Fruit fly (Drosophila melanogaster): ENCODE measurements around the gene PGRP-LD.

Gene PGRP-LD

DNA sequence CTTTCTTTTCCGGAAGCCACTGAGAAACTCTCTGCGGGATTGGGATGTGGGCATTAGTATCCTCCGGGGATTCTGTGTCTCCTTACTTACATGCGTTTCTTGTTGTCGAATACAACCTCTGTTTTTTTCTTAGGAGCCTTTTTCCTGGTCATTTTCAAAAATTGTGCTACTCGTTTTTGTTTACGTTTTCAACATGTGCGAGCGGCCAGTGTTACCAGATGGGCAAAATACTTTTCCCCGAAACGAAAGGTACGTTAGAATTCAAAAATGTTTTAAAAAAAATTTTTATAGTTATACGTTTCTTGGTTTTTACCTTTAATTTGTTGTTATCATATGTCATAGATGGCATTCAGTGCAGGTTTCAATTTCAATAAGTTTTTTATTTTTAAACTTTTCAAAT, 2.7 kb upstream of the PGRP-LD start, which contains the start of gene vito (continued):
- no peak for TF ChIP-seq Dip2 (GFP tag; IDR thresholded peaks at IDR 0.05)
- TF ChIP-seq ase (GFP tag; IDR thresholded peaks at IDR 0.05), result no peak
- no peak for TF ChIP-seq dmrt11E (tag; optimal IDR thresholded peaks at IDR 0.05)
- no peak for TF ChIP-seq CG18599 (GFP tag; optimal IDR thresholded peaks at IDR 0.05)
- TF ChIP-seq CG2202 (tag; optimal IDR thresholded peaks at IDR 0.05), result no peak
- TF ChIP-seq Scr (GFP tag; IDR thresholded peaks at IDR 0.05; ENCODE audit: partially characterized antibody), result no peak
- TF ChIP-seq CG13287 (GFP tag; IDR thresholded peaks at IDR 0.05; ENCODE audit: partially characterized antibody), result 0 out of 2 replicates have a peak, but pooled peaks have one; percentile 14
- peak; percentile 60 for TF ChIP-seq gfzf (GFP tag; optimal IDR thresholded peaks at IDR 0.05)
- no peak for TF ChIP-seq CG6854 (GFP tag; optimal IDR thresholded peaks at IDR 0.05)
- TF ChIP-seq CG2678 (tag; optimal IDR thresholded peaks at IDR 0.05), result no peak
- no peak for TF ChIP-seq CG6791 (GFP tag; IDR thresholded peaks at IDR 0.05; ENCODE audit: partially characterized antibody)
- no peak for TF ChIP-seq sim (GFP tag; IDR thresholded peaks at IDR 0.05)
- no peak for TF ChIP-seq CG31224 (GFP tag; IDR thresholded peaks at IDR 0.05)
- no peak for TF ChIP-seq CG15011 (GFP tag; optimal IDR thresholded peaks at IDR 0.05)
- TF ChIP-seq Jarid2 (GFP tag; optimal IDR thresholded peaks at IDR 0.05), result no peak
- no peak for TF ChIP-seq Bteb2 (GFP tag; optimal IDR thresholded peaks at IDR 0.05)
- no peak for TF ChIP-seq Gug (GFP tag; IDR thresholded peaks at IDR 0.05)
- peak; percentile 41 for TF ChIP-seq Dp (GFP tag; optimal IDR thresholded peaks at IDR 0.05)
- no peak for TF ChIP-seq CG6683 (GFP tag; optimal IDR thresholded peaks at IDR 0.05)
- no peak for TF ChIP-seq rib (GFP tag; IDR thresholded peaks at IDR 0.05)
- no peak for TF ChIP-seq mam (GFP tag; optimal IDR thresholded peaks at IDR 0.05)
- TF ChIP-seq CG8924 (tag; optimal IDR thresholded peaks at IDR 0.05), result no peak
- no peak for TF ChIP-seq CG10209 (GFP tag; optimal IDR thresholded peaks at IDR 0.05)
- no peak for TF ChIP-seq cato (GFP tag; optimal IDR thresholded peaks at IDR 0.05; ENCODE audit: borderline replicate concordance)
- no peak for TF ChIP-seq insv (GFP tag; optimal IDR thresholded peaks at IDR 0.05)
- no peak for TF ChIP-seq CG33213 (GFP tag; optimal IDR thresholded peaks at IDR 0.05)
- peak; percentile 11 for TF ChIP-seq trem (tag; optimal IDR thresholded peaks at IDR 0.05)
- no peak for TF ChIP-seq ind (GFP tag; optimal IDR thresholded peaks at IDR 0.05)
- no peak for TF ChIP-seq sd (tag; optimal IDR thresholded peaks at IDR 0.05)
- peak; percentile 26 for TF ChIP-seq CG9437 (GFP tag; optimal IDR thresholded peaks at IDR 0.05)
- TF ChIP-seq prd (optimal IDR thresholded peaks at IDR 0.05), result no peak
- no peak for TF ChIP-seq prd (GFP tag; IDR thresholded peaks at IDR 0.05)

DNA sequence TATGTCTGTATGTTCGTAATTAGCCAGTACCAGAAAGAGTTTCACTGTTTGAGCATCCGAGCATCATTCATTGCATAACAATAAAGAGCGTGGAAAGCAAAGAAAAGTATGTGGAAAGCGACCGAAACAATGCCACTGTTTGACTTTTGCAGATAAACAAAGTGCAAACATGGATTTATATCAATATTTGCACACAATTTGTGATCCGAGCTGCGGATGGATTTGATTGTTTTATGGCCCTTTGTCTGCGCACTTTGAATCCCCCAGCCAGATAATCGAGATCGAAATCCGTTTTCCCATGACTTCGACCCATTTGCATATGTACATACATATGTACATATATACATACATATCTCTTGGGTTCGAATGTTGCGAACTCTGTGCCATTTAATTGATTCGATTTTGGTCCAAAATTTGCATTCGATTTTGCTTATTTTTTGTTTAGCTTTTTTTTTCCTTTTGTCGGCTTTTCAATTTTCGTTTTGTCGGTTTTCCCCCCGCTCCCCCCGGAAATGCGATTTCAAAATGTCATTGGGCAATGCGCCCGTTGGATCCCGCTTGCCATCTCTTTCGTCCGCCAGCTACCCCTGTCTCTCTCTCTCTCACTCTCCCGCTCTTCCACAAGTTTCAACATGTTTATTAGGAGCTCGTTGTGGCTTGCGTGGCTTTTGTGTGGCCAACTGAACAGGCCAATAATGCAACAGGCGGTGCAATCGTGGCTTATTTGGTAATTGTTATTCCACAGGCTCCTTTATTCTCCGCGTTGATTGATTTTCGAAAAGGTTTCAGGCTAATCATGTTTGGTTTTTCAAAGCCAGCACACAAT, 5.6 kb downstream of the PGRP-LD start:
- TF ChIP-seq CG3163 (GFP tag; optimal IDR thresholded peaks at IDR 0.05) (no peak), Side (GFP tag; optimal IDR thresholded peaks at IDR 0.05) (no peak), CG9817 (tag; optimal IDR thresholded peaks at IDR 0.05) (no peak), Eip74EF (GFP tag; optimal IDR thresholded peaks at IDR 0.05) (no peak), CG12071 (GFP tag; optimal IDR thresholded peaks at IDR 0.05) (peak; percentile 7), Hmr (GFP tag; optimal IDR thresholded peaks at IDR 0.05) (no peak), CG1603 (tag; optimal IDR thresholded peaks at IDR 0.05) (peak; percentile 30), CG17829 (tag; optimal IDR thresholded peaks at IDR 0.05) (no peak), CG33557 (GFP tag; optimal IDR thresholded peaks at IDR 0.05) (no peak), TFAM (GFP tag; optimal IDR thresholded peaks at IDR 0.05) (no peak), dmrt99B (tag; optimal IDR thresholded peaks at IDR 0.05) (no peak), zfh1 (GFP tag; IDR thresholded peaks at IDR 0.05) (peak; percentile 20; the same call in 1 of the 3 replicates), YL-1 (GFP tag; optimal IDR thresholded peaks at IDR 0.05) (no peak), Nf-YA (GFP tag; IDR thresholded peaks at IDR 0.05) (no peak), wor (GFP tag; IDR thresholded peaks at IDR 0.05) (no peak), ci (GFP tag; IDR thresholded peaks at IDR 0.05) (0 out of 3 replicates have a peak, but pooled peaks have one; percentile 21), CG16813 (GFP tag; IDR thresholded peaks at IDR 0.05; ENCODE audit: partially characterized antibody) (no peak), CG10321 (GFP tag; IDR thresholded peaks at IDR 0.05) (peak; percentile 44)
